3 fruit fly cellular contexts compared by ENCODE assay signal in the genomic region with DNA sequence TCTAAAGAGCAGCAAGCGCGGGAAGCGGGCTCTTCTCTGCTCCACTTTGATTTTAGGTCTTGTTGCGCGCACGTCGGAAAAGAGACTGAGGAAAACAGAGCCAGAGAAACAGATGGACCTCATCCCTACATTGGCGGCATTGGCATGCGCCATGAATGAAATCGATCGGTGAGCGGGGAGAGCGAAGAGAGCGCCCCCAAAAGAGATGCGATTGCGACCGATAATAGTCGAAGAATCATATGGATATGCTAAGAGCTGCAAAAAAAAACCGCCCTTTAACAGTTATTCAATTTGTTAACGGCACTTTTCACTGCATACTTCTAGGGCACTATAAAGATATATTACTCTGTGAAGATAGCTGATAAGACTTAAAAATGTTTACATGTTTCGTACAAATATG.
A peak's percentile ranks its signal among the peaks of the same experiment; 100 is the strongest.
TF ChIP-seq lines count a peak whose summit lies in the region.

A gene (minus strand): TSS at position 87 of the 400 bp plus-strand sequence.

- TF ChIP-seq CTCF in whole organism, embryonic (GFP tag; optimal IDR thresholded peaks at IDR 0.05; lab: Kevin White, UChicago) = no peak

TF ChIP-seq in whole organism, adult, 20 proteins besides CTCF, POLR2A, EP300 and RAD21:
- TF ChIP-seq kay (GFP tag; lab: Kevin White, UChicago; ENCODE audit: borderline replicate concordance) (no peak), Clk (GFP tag; optimal IDR thresholded peaks at IDR 0.05; lab: Kevin White, UChicago) (no peak), toe (GFP tag; optimal IDR thresholded peaks at IDR 0.05; lab: Kevin White, UChicago) (no peak), CG5204 (GFP tag; optimal IDR thresholded peaks at IDR 0.05; lab: Kevin White, UChicago) (no peak), bab1 (GFP tag; optimal IDR thresholded peaks at IDR 0.05; lab: Kevin White, UChicago) (no peak), tj (GFP tag; optimal IDR thresholded peaks at IDR 0.05; lab: Kevin White, UChicago) (no peak), CG7101 (tag; optimal IDR thresholded peaks at IDR 0.05; lab: Kevin White, UChicago) (no peak), Crg-1 (GFP tag; optimal IDR thresholded peaks at IDR 0.05; lab: Kevin White, UChicago) (no peak), Hr96 (GFP tag; optimal IDR thresholded peaks at IDR 0.05; lab: Kevin White, UChicago) (no peak), CG1620 (GFP tag; optimal IDR thresholded peaks at IDR 0.05; lab: Kevin White, UChicago) (no peak), pad (GFP tag; optimal IDR thresholded peaks at IDR 0.05; lab: Kevin White, UChicago) (peak; percentile 47), ovo (GFP tag; optimal IDR thresholded peaks at IDR 0.05; lab: Kevin White, UChicago) (peak; percentile 52), CG7045 (GFP tag; optimal IDR thresholded peaks at IDR 0.05; lab: Kevin White, UChicago) (no peak), CG33017 (tag; optimal IDR thresholded peaks at IDR 0.05; lab: Kevin White, UChicago) (no peak), CG14711 (tag; optimal IDR thresholded peaks at IDR 0.05; lab: Kevin White, UChicago) (no peak)
TF ChIP-seq in whole organism, adult: peak in this region for 2.

TF ChIP-seq in whole organism, embryonic, 481 proteins besides CTCF, POLR2A, EP300 and RAD21:
- peak; percentile 55 to 60 for TF ChIP-seq Trl (optimal IDR thresholded peaks at IDR 0.05; lab: Kevin White, UChicago)
- TF ChIP-seq Trl (GFP tag; optimal IDR thresholded peaks at IDR 0.05; lab: Kevin White, UChicago) = no peak
- TF ChIP-seq NFAT (GFP tag; IDR thresholded peaks at IDR 0.05; lab: Robert Waterston, UW) = 0 out of 2 replicates have a peak, but pooled peaks have one; percentile 28
- TF ChIP-seq CG3163 (GFP tag; optimal IDR thresholded peaks at IDR 0.05; lab: Kevin White, UChicago) = peak; percentile 75
- TF ChIP-seq Sry-δ (GFP tag; optimal IDR thresholded peaks at IDR 0.05; lab: Kevin White, UChicago) = no peak
- no peak for TF ChIP-seq Hr3 (GFP tag; optimal IDR thresholded peaks at IDR 0.05; lab: Kevin White, UChicago)
- peak; percentile 34; the same call in 1 of the 3 replicates for TF ChIP-seq CG34224 (GFP tag; IDR thresholded peaks at IDR 0.05; lab: Robert Waterston, UW; ENCODE audit: partially characterized antibody)
- 0 out of 3 replicates have a peak, but pooled peaks have one; percentile 45 for TF ChIP-seq Opbp (GFP tag; IDR thresholded peaks at IDR 0.05; lab: Robert Waterston, UW; ENCODE audit: partially characterized antibody)
- peak; percentile 16 for TF ChIP-seq nom (GFP tag; optimal IDR thresholded peaks at IDR 0.05; lab: Kevin White, UChicago)
- TF ChIP-seq CG13123 (GFP tag; optimal IDR thresholded peaks at IDR 0.05; lab: Kevin White, UChicago) = no peak
- TF ChIP-seq CG2199 (GFP tag; IDR thresholded peaks at IDR 0.05; lab: Robert Waterston, UW) = peak; percentile 78; the same call in 2 of the 3 replicates
TF ChIP-seq in whole organism, embryonic: peak in this region for 7.

TF ChIP-seq in whole organism, wandering third instar larva, 38 proteins besides CTCF, POLR2A, EP300 and RAD21:
- no peak for TF ChIP-seq Vsx2 (GFP tag; optimal IDR thresholded peaks at IDR 0.05; lab: Kevin White, UChicago; ENCODE audit: partially characterized antibody)
- peak; percentile 22 for TF ChIP-seq Dif (GFP tag; optimal IDR thresholded peaks at IDR 0.05; lab: Kevin White, UChicago; ENCODE audit: partially characterized antibody)
